Fruit fly (Drosophila melanogaster) whole organism, prepupa: ENCODE measurements around the gene CG42680.

Source experiments
- Blimp-1 ChIP-seq: fragments of 200-800 bp; sonication (Bioruptor generic); optimal IDR thresholded peaks from 3 replicates; lab custom pipeline; 2017; ENCODE audit warnings: missing biosample characterization, missing genetic modification characterization, mild to moderate bottlenecking, moderate library complexity, missing genetic modification reagents
- CG11294 ChIP-seq: fragments of 200-800 bp; sonication (Bioruptor generic); IDR thresholded peaks from 2 replicates; pipeline ENCODE4 v1.3.6; 2022; ENCODE audit warnings: missing biosample characterization, missing genetic modification characterization
- CG11902 ChIP-seq: fragments of 200-800 bp; sonication (Bioruptor generic); optimal IDR thresholded peaks from 3 replicates; lab custom pipeline; 2016; ENCODE audit warnings: missing biosample characterization, missing genetic modification characterization
- CG1621 ChIP-seq: fragments of 200-800 bp; sonication (Bioruptor generic); optimal IDR thresholded peaks from 3 replicates; lab custom pipeline; 2018; ENCODE audit warnings: missing biosample characterization, mild to moderate bottlenecking, missing genetic modification characterization
- CG32006 ChIP-seq: fragments of 200-800 bp; sonication (Bioruptor generic); optimal IDR thresholded peaks from 3 replicates; lab custom pipeline; 2017; ENCODE audit warnings: missing biosample characterization, mild to moderate bottlenecking, missing genetic modification characterization
- CG34406 ChIP-seq: fragments of 200-800 bp; sonication (Bioruptor generic); optimal IDR thresholded peaks from 3 replicates; lab custom pipeline; 2016; ENCODE audit warnings: missing biosample characterization, missing genetic modification characterization
- CG6163 ChIP-seq: fragments of 200-800 bp; sonication (Bioruptor generic); IDR thresholded peaks from 3 replicates; pipeline ENCODE4 v1.3.6; 2022; ENCODE audit warnings: missing biosample characterization, missing genetic modification characterization
- CG6276 ChIP-seq: fragments of 200-800 bp; sonication (Bioruptor generic); optimal IDR thresholded peaks from 2 replicates; lab custom pipeline; 2017; ENCODE audit warnings: missing biosample characterization, mild to moderate bottlenecking, missing genetic modification characterization
- CG6854 ChIP-seq: fragments of 200-800 bp; sonication (Bioruptor generic); optimal IDR thresholded peaks from 2 replicates; lab custom pipeline; 2017; ENCODE audit warnings: missing biosample characterization, mild to moderate bottlenecking, missing genetic modification characterization
- CG7368 ChIP-seq: fragments of 200-800 bp; sonication (Bioruptor generic); optimal IDR thresholded peaks from 3 replicates; lab custom pipeline; 2016; ENCODE audit warnings: missing biosample characterization, missing genetic modification characterization
- CG8632 ChIP-seq: fragments of 200-800 bp; sonication (Bioruptor generic); optimal IDR thresholded peaks from 3 replicates; lab custom pipeline; 2016; ENCODE audit warnings: missing biosample characterization, missing genetic modification characterization
- CG9139 ChIP-seq: fragments of 200-800 bp; sonication (Bioruptor generic); optimal IDR thresholded peaks from 3 replicates; lab custom pipeline; 2017; ENCODE audit warnings: missing biosample characterization, mild to moderate bottlenecking, missing genetic modification characterization
- Eip75B ChIP-seq: fragments of 200-800 bp; sonication (Bioruptor generic); optimal IDR thresholded peaks from 3 replicates; lab custom pipeline; 2016; ENCODE audit warnings: missing biosample characterization, missing genetic modification characterization
- Eip93F ChIP-seq: fragments of 200-800 bp; sonication (Bioruptor generic); optimal IDR thresholded peaks from 2 replicates; lab custom pipeline; 2016; ENCODE audit warnings: missing biosample characterization, mild to moderate bottlenecking, missing genetic modification characterization
- Ets96B ChIP-seq: fragments of 200-800 bp; optimal IDR thresholded peaks from 2 replicates; lab custom pipeline; 2019; ENCODE audit warnings: missing biosample characterization, mild to moderate bottlenecking, missing genetic modification characterization, moderate library complexity
- Gug ChIP-seq: fragments of 200-800 bp; sonication (Bioruptor generic); IDR thresholded peaks from 2 replicates; pipeline ENCODE4 v1.3.6; 2022; ENCODE audit warnings: missing biosample characterization, missing genetic modification characterization
- Hr4 ChIP-seq: fragments of 200-800 bp; sonication (Bioruptor generic); optimal IDR thresholded peaks from 3 replicates; lab custom pipeline; 2016; ENCODE audit warnings: missing biosample characterization, missing genetic modification characterization
- Lpt ChIP-seq: fragments of 200-800 bp; sonication (Bioruptor generic); optimal IDR thresholded peaks from 3 replicates; lab custom pipeline; 2016; ENCODE audit warnings: missing biosample characterization, missing genetic modification characterization
- Met ChIP-seq: fragments of 200-800 bp; sonication (Bioruptor generic); optimal IDR thresholded peaks from 3 replicates; lab custom pipeline; 2016; ENCODE audit warnings: missing biosample characterization, missing genetic modification characterization
- OdsH ChIP-seq: fragments of 200-800 bp; sonication (Bioruptor generic); optimal IDR thresholded peaks from 3 replicates; lab custom pipeline; 2016; ENCODE audit warnings: missing biosample characterization, missing genetic modification characterization
- Smox ChIP-seq: fragments of 200-800 bp; sonication (Bioruptor generic); optimal IDR thresholded peaks from 3 replicates; lab custom pipeline; 2016; ENCODE audit warnings: missing biosample characterization, missing genetic modification characterization
- Sox102F ChIP-seq: fragments of 200-800 bp; sonication (Bioruptor generic); optimal IDR thresholded peaks from 2 replicates; lab custom pipeline; 2016; ENCODE audit warnings: missing biosample characterization, mild to moderate bottlenecking, missing genetic modification characterization
- Sox15 ChIP-seq: fragments of 200-800 bp; sonication (Bioruptor generic); optimal IDR thresholded peaks from 3 replicates; lab custom pipeline; 2016; ENCODE audit warnings: missing biosample characterization, missing genetic modification characterization
- acj6 ChIP-seq: fragments of 200-800 bp; sonication (Bioruptor generic); optimal IDR thresholded peaks from 3 replicates; lab custom pipeline; 2016; ENCODE audit warnings: missing biosample characterization, missing genetic modification characterization
- dsx ChIP-seq: fragments of 200-800 bp; optimal IDR thresholded peaks from 3 replicates; lab custom pipeline; 2019; ENCODE audit warnings: missing biosample characterization, mild to moderate bottlenecking, missing genetic modification characterization, moderate library complexity; ENCODE audit not compliant: poor library complexity, severe bottlenecking
- eg ChIP-seq: fragments of 200-800 bp; sonication (Bioruptor generic); IDR thresholded peaks from 3 replicates; pipeline ENCODE4 v1.3.6; 2022; ENCODE audit warnings: missing biosample characterization, missing genetic modification characterization
- esn ChIP-seq: fragments of 200-800 bp; sonication (Bioruptor generic); optimal IDR thresholded peaks from 2 replicates; lab custom pipeline; 2016; ENCODE audit warnings: missing biosample characterization, mild to moderate bottlenecking, missing genetic modification characterization, moderate library complexity
- fd85E ChIP-seq: fragments of 200-800 bp; sonication (Bioruptor generic); optimal IDR thresholded peaks from 3 replicates; lab custom pipeline; 2016; ENCODE audit warnings: missing biosample characterization, missing genetic modification characterization
- net ChIP-seq: fragments of 200-800 bp; sonication (Bioruptor generic); optimal IDR thresholded peaks from 3 replicates; lab custom pipeline; 2016; ENCODE audit warnings: missing biosample characterization, missing genetic modification characterization
- pdm3 ChIP-seq: fragments of 200-800 bp; sonication (Bioruptor generic); optimal IDR thresholded peaks from 3 replicates; lab custom pipeline; 2016; ENCODE audit warnings: missing biosample characterization, missing genetic modification characterization
- salr ChIP-seq, 2 experiments: fragments of 200-800 bp; sonication (Bioruptor generic); optimal IDR thresholded peaks; 3 replicates each; lab custom pipeline; 2016 to 2018; ENCODE audit warnings: missing biosample characterization in 2 of 2, missing genetic modification characterization in 2 of 2, mild to moderate bottlenecking in 1 of 2
- spab ChIP-seq: fragments of 200-800 bp; sonication (Bioruptor generic); optimal IDR thresholded peaks from 2 replicates; lab custom pipeline; 2017; ENCODE audit warnings: missing biosample characterization, mild to moderate bottlenecking, missing genetic modification characterization, missing genetic modification reagents
- ss ChIP-seq, 2 experiments: fragments of 200-800 bp; sonication (Bioruptor generic); optimal IDR thresholded peaks; 2 replicates in 1 of 2; 3 replicates in 1 of 2; lab custom pipeline; 2017 to 2018; ENCODE audit warnings: mild to moderate bottlenecking in 2 of 2, missing biosample characterization in 2 of 2, missing genetic modification characterization in 2 of 2, moderate library complexity in 1 of 2
- svp ChIP-seq: fragments of 200-800 bp; sonication (Bioruptor generic); peaks from one replicate; lab custom pipeline; 2016; ENCODE audit warnings: missing biosample characterization, missing genetic modification characterization
- topi ChIP-seq: fragments of 200-800 bp; sonication (Bioruptor generic); optimal IDR thresholded peaks from 3 replicates; lab custom pipeline; 2016; ENCODE audit warnings: missing biosample characterization, missing genetic modification characterization
- vri ChIP-seq: fragments of 200-800 bp; sonication (Bioruptor generic); optimal IDR thresholded peaks from 3 replicates; lab custom pipeline; 2016; ENCODE audit warnings: missing biosample characterization, mild to moderate bottlenecking, missing genetic modification characterization

The CG42680 gene

dm6 chr2L:14553868-14554591 is 34.0 kb downstream of the CG42680 start (continued):
- TF ChIP-seq Smox (GFP tag; lab: Kevin White, UChicago) (peak; percentile 84), salr (GFP tag; optimal IDR thresholded peaks at IDR 0.05; lab: Kevin White, UChicago) (no peak), CG6854 (peak; percentile 76), topi (peak; percentile 92), vri (GFP tag; lab: Kevin White, UChicago) (peak; percentile 79), CG11902 (GFP tag; lab: Kevin White, UChicago) (peak; percentile 79), Gug (GFP tag; lab: Robert Waterston, UW) (peak; percentile 48; the same call in 1 of the 2 replicates), CG34406 (GFP tag; lab: Kevin White, UChicago) (peak; percentile 78), net (GFP tag; lab: Kevin White, UChicago) (peak; percentile 53), OdsH (GFP tag; lab: Kevin White, UChicago) (peak; percentile 85), acj6 (GFP tag; lab: Kevin White, UChicago) (peak; percentile 65), CG1621 (tag; lab: Kevin White, UChicago) (peak; percentile 83), esn (GFP tag; lab: Kevin White, UChicago) (peak; percentile 88), pdm3 (GFP tag; lab: Kevin White, UChicago) (peak; percentile 66), svp (GFP tag; lab: Kevin White, UChicago) (peak; percentile 96), CG32006 (GFP tag; lab: Kevin White, UChicago) (peak; percentile 37), Eip93F (GFP tag; lab: Kevin White, UChicago) (peak; percentile 79), Eip75B (GFP tag; lab: Kevin White, UChicago) (peak; percentile 85), CG8632 (GFP tag; lab: Kevin White, UChicago) (peak; percentile 73), dsx (GFP tag; lab: Kevin White, UChicago) (peak; percentile 86), ss (GFP tag; optimal IDR thresholded peaks at IDR 0.05; lab: Kevin White, UChicago) (peak; percentile 86 to 89), Met (GFP tag; lab: Kevin White, UChicago) (peak; percentile 93), CG6276 (GFP tag; lab: Kevin White, UChicago) (peak; percentile 43), Lpt (GFP tag; lab: Kevin White, UChicago) (peak; percentile 11), Ets96B (tag; lab: Kevin White, UChicago) (peak; percentile 88), CG9139 (peak; percentile 76), fd85E (GFP tag; lab: Kevin White, UChicago) (peak; percentile 45), Blimp-1 (GFP tag; lab: Kevin White, UChicago) (peak; percentile 71), spab (GFP tag; lab: Kevin White, UChicago) (peak; percentile 84), Sox15 (GFP tag; lab: Kevin White, UChicago) (peak; percentile 73), Hr4 (GFP tag; lab: Kevin White, UChicago) (peak; percentile 69)
- TF ChIP-seq, all 60 proteins: peak for 53

DNA sequence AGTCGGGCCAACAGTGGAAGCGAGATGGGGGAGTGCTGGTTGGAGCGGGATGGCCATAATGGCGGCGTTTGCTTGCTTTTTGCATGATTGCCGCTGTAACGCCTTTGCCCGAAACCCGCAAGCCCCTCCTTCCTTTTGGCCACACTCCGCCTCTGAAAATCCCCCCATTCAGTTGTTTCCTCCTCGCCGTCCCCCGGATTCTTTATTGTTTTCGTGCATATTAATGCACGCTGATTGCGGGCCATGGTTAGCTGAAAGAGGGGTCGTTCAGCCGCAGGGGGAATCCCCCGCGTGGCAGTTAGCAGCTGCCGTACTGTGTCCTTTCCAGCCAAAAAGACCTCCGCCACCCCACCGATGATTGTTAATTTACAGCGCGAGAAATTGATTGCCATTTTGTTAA is 35.2 kb downstream of the CG42680 start:
- TF ChIP-seq CG11902 (GFP tag; lab: Kevin White, UChicago) = no peak
- peak; percentile 42; the same call in 1 of the 3 replicates for TF ChIP-seq CG6163 (GFP tag; lab: Robert Waterston, UW)
- TF ChIP-seq CG6854 = no peak
- peak; percentile 19 for TF ChIP-seq Sox102F (GFP tag; lab: Kevin White, UChicago)
- no peak for TF ChIP-seq CG7368 (GFP tag; lab: Kevin White, UChicago)
- peak; percentile 11; the same call in 1 of the 2 replicates for TF ChIP-seq CG11294 (GFP tag; lab: Robert Waterston, UW)
- no peak for TF ChIP-seq acj6 (GFP tag; lab: Kevin White, UChicago)
- TF ChIP-seq eg (GFP tag; lab: Robert Waterston, UW) = 0 out of 3 replicates have a peak, but pooled peaks have one; percentile 23
- TF ChIP-seq ss (GFP tag; optimal IDR thresholded peaks at IDR 0.05; lab: Kevin White, UChicago) = peak in 1 of 2 experiments; percentile 41
